Fruit fly (Drosophila melanogaster): ENCODE data around the gene promL.

The promL gene

DNA sequence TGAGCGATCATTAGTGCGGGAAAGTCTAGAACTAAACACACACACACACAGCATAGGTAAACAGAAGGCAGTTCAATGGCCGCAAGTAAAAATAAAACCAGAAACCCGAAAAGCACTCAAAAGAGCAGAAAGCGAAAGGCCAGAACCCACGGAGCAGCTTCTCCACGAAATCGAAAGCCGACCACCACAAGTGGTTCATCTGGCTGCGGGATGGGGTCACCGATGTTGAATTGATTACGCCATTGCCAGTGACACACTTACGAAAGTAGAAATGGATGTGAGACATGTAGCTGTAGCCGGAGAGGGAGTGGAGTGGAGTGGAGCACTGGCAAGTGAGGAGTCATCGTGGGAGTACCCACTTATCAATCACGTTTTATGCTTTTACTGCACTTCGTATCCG lies 13.9 kb upstream of the promL start (continued):
- TF ChIP-seq caup (GFP tag; optimal IDR thresholded peaks at IDR 0.05; ENCODE audit: severe bottlenecking) (no peak), CG30431 (GFP tag; optimal IDR thresholded peaks at IDR 0.05) (no peak), Lim3 (GFP tag; IDR thresholded peaks at IDR 0.05) (no peak), ato (GFP tag; IDR thresholded peaks at IDR 0.05; ENCODE audit: partially characterized antibody) (no peak), CG8089 (GFP tag; optimal IDR thresholded peaks at IDR 0.05) (no peak), Ptx1 (GFP tag; IDR thresholded peaks at IDR 0.05) (no peak), CG14710 (tag; optimal IDR thresholded peaks at IDR 0.05) (peak; percentile 58), CG7745 (tag; optimal IDR thresholded peaks at IDR 0.05) (peak; percentile 64), Lhr (GFP tag; optimal IDR thresholded peaks at IDR 0.05) (peak; percentile 7), ara (GFP tag; IDR thresholded peaks at IDR 0.05) (0 out of 2 replicates have a peak, but pooled peaks have one; percentile 44), Nf-YA (GFP tag; IDR thresholded peaks at IDR 0.05) (no peak), btn (GFP tag; optimal IDR thresholded peaks at IDR 0.05) (no peak), Abd-B (GFP tag; optimal IDR thresholded peaks at IDR 0.05) (no peak), dati (GFP tag; IDR thresholded peaks at IDR 0.05) (no peak), org-1 (GFP tag; optimal IDR thresholded peaks at IDR 0.05) (no peak), oc (tag; optimal IDR thresholded peaks at IDR 0.05) (peak; percentile 0), Ada2b (GFP tag; IDR thresholded peaks at IDR 0.05) (no peak), CG17829 (tag; optimal IDR thresholded peaks at IDR 0.05) (peak; percentile 16), Stat92E (GFP tag; optimal IDR thresholded peaks at IDR 0.05) (no peak), CG6254 (GFP tag; optimal IDR thresholded peaks at IDR 0.05) (peak; percentile 64), CG13624 (GFP tag; optimal IDR thresholded peaks at IDR 0.05) (no peak), CG17385 (GFP tag; optimal IDR thresholded peaks at IDR 0.05) (no peak), ap (GFP tag; IDR thresholded peaks at IDR 0.05) (no peak), Hr51 (GFP tag; optimal IDR thresholded peaks at IDR 0.05) (no peak), CG12391 (tag; optimal IDR thresholded peaks at IDR 0.05) (no peak), CG14441 (GFP tag; IDR thresholded peaks at IDR 0.05) (no peak), exex (tag; optimal IDR thresholded peaks at IDR 0.05) (no peak), CG17328 (GFP tag; IDR thresholded peaks at IDR 0.05) (no peak), Lpt (GFP tag; optimal IDR thresholded peaks at IDR 0.05) (no peak), bsh (GFP tag; optimal IDR thresholded peaks at IDR 0.05) (peak in 1 of 2 experiments; percentile 61), eyg (GFP tag; optimal IDR thresholded peaks at IDR 0.05) (no peak), pita (GFP tag; optimal IDR thresholded peaks at IDR 0.05) (no peak), CG15696 (tag; optimal IDR thresholded peaks at IDR 0.05) (no peak), CG7556 (GFP tag; optimal IDR thresholded peaks at IDR 0.05) (no peak), gcm2 (GFP tag; optimal IDR thresholded peaks at IDR 0.05) (no peak), Elba2 (GFP tag; optimal IDR thresholded peaks at IDR 0.05) (no peak), CG9797 (GFP tag; optimal IDR thresholded peaks at IDR 0.05) (no peak), emc (GFP tag; optimal IDR thresholded peaks at IDR 0.05) (no peak), cad (GFP tag; optimal IDR thresholded peaks at IDR 0.05) (no peak), onecut (GFP tag; IDR thresholded peaks at IDR 0.05) (peak; percentile 32; the same call in 1 of the 2 replicates), CG17912 (GFP tag; optimal IDR thresholded peaks at IDR 0.05) (no peak), CG16863 (GFP tag; optimal IDR thresholded peaks at IDR 0.05) (no peak), dmrt99B (tag; optimal IDR thresholded peaks at IDR 0.05) (no peak), eve (GFP tag; optimal IDR thresholded peaks at IDR 0.05) (no peak), CG11093 (GFP tag; IDR thresholded peaks at IDR 0.05) (no peak), gsb (GFP tag; IDR thresholded peaks at IDR 0.05) (no peak), CG5245 (GFP tag; optimal IDR thresholded peaks at IDR 0.05) (no peak), fd102C (GFP tag; optimal IDR thresholded peaks at IDR 0.05) (no peak), en (GFP tag; optimal IDR thresholded peaks at IDR 0.05) (no peak), kah (GFP tag; optimal IDR thresholded peaks at IDR 0.05) (peak; percentile 5), CG9215 (GFP tag; IDR thresholded peaks at IDR 0.05) (no peak), CG2889 (GFP tag; IDR thresholded peaks at IDR 0.05) (no peak)
